Fruit fly (Drosophila melanogaster) whole organism, embryonic: ENCODE measurements around the gene CG15152.

Source experiments
- CG10147 ChIP-seq: fragments of 200-800 bp; sonication (Bioruptor generic); optimal IDR thresholded peaks from 2 replicates; lab custom pipeline; 2019; ENCODE audit warnings: missing biosample characterization, mild to moderate bottlenecking, missing genetic modification characterization, moderate library complexity
- CG11247 ChIP-seq: fragments of 200-800 bp; sonication (Bioruptor generic); IDR thresholded peaks from 2 replicates; pipeline ENCODE4 v1.3.6; 2022; ENCODE audit warnings: missing biosample characterization, missing genetic modification characterization
- CG12659 ChIP-seq: fragments of 200-800 bp; sonication (Bioruptor generic); optimal IDR thresholded peaks from 3 replicates; lab custom pipeline; 2017; ENCODE audit warnings: mild to moderate bottlenecking, missing biosample characterization, missing genetic modification reagents, missing genetic modification characterization
- CG13624 ChIP-seq: fragments of 200-800 bp; sonication (Bioruptor generic); optimal IDR thresholded peaks from 2 replicates; lab custom pipeline; 2016; ENCODE audit warnings: missing biosample characterization, missing genetic modification characterization
- CG14014 ChIP-seq: fragments of 200-800 bp; sonication (Bioruptor generic); IDR thresholded peaks from 2 replicates; pipeline ENCODE4 v1.3.6; 2022; ENCODE audit warnings: missing biosample characterization, missing genetic modification characterization
- CG14667 ChIP-seq: fragments of 200-800 bp; sonication (Bioruptor generic); IDR thresholded peaks from 2 replicates; pipeline ENCODE4 v1.3.6; 2022; ENCODE audit warnings: missing biosample characterization, missing genetic modification characterization
- CG1602 ChIP-seq: fragments of 200-800 bp; sonication (Bioruptor generic); optimal IDR thresholded peaks from 3 replicates; lab custom pipeline; 2016; ENCODE audit warnings: missing biosample characterization, missing genetic modification characterization
- CG16779 ChIP-seq: fragments of 200-800 bp; sonication (Bioruptor generic); IDR thresholded peaks from 2 replicates; pipeline ENCODE4 v1.3.6; 2022; ENCODE audit warnings: missing biosample characterization, missing genetic modification characterization
- CG16863 ChIP-seq: fragments of 200-800 bp; sonication (Bioruptor generic); optimal IDR thresholded peaks from 3 replicates; lab custom pipeline; 2016; ENCODE audit warnings: missing biosample characterization, missing genetic modification characterization
- CG18764 ChIP-seq: fragments of 200-800 bp; sonication (Bioruptor generic); optimal IDR thresholded peaks from 3 replicates; lab custom pipeline; 2016; ENCODE audit warnings: missing biosample characterization, missing genetic modification characterization
- CG2712 ChIP-seq: fragments of 200-800 bp; optimal IDR thresholded peaks from 3 replicates; lab custom pipeline; 2019; ENCODE audit warnings: missing biosample characterization, mild to moderate bottlenecking, missing genetic modification characterization, moderate library complexity
- CG33213 ChIP-seq: fragments of 200-800 bp; sonication (Bioruptor generic); optimal IDR thresholded peaks from 3 replicates; lab custom pipeline; 2016; ENCODE audit warnings: missing biosample characterization, missing genetic modification characterization
- CG34224 ChIP-seq: fragments of 200-800 bp; sonication (Bioruptor generic); IDR thresholded peaks from 3 replicates; pipeline ENCODE4 v1.3.6; 2022; ENCODE audit warnings: missing biosample characterization, missing genetic modification characterization; ENCODE audit not compliant: partially characterized antibody
- CG4328 ChIP-seq: fragments of 200-800 bp; sonication (Bioruptor generic); optimal IDR thresholded peaks from 3 replicates; lab custom pipeline; 2017; ENCODE audit warnings: missing biosample characterization, missing genetic modification reagents, missing genetic modification characterization
- CG6254 ChIP-seq: fragments of 200-800 bp; sonication (Bioruptor generic); optimal IDR thresholded peaks from 3 replicates; lab custom pipeline; 2017; ENCODE audit warnings: mild to moderate bottlenecking, missing biosample characterization, missing genetic modification reagents, missing genetic modification characterization
- CG6791 ChIP-seq: fragments of 200-800 bp; sonication (Bioruptor generic); IDR thresholded peaks from 3 replicates; pipeline ENCODE4 v1.3.6; 2022; ENCODE audit warnings: missing biosample characterization, missing genetic modification characterization; ENCODE audit not compliant: partially characterized antibody
- CG8388 ChIP-seq: fragments of 200-800 bp; sonication (Bioruptor generic); optimal IDR thresholded peaks from 2 replicates; lab custom pipeline; 2019; ENCODE audit warnings: missing biosample characterization, mild to moderate bottlenecking, missing genetic modification characterization, moderate library complexity
- D19B ChIP-seq: fragments of 200-800 bp; sonication (Bioruptor generic); optimal IDR thresholded peaks from 2 replicates; lab custom pipeline; 2017; ENCODE audit warnings: missing biosample characterization, mild to moderate bottlenecking, missing genetic modification characterization
- Dad ChIP-seq: fragments of 200-800 bp; sonication (Bioruptor generic); optimal IDR thresholded peaks from 3 replicates; lab custom pipeline; 2016; ENCODE audit warnings: missing biosample characterization, missing genetic modification characterization
- Dbx ChIP-seq: fragments of 200-800 bp; sonication (Bioruptor generic); IDR thresholded peaks from 3 replicates; pipeline ENCODE4 v1.3.6; 2022; ENCODE audit warnings: missing biosample characterization, missing genetic modification characterization
- Dfd ChIP-seq, 2 experiments: fragments of >200 bp; optimal IDR thresholded peaks; 2 replicates each; lab custom pipeline; 2017; ENCODE audit warnings: missing biosample characterization in 2 of 2, missing genetic modification characterization in 2 of 2
- Dref ChIP-seq: fragments of 200-800 bp; sonication (Bioruptor generic); IDR thresholded peaks from 2 replicates; pipeline ENCODE4 v1.3.6; 2022; ENCODE audit warnings: missing biosample characterization, missing genetic modification characterization
- E2f2 ChIP-seq: fragments of 200-800 bp; sonication (Bioruptor generic); IDR thresholded peaks from 2 replicates; pipeline ENCODE4 v1.3.6; 2022; ENCODE audit warnings: missing biosample characterization, missing genetic modification characterization
- HLH3B ChIP-seq: fragments of 200-800 bp; sonication (Bioruptor generic); IDR thresholded peaks from 2 replicates; pipeline ENCODE4 v1.3.6; 2022; ENCODE audit warnings: missing biosample characterization, missing genetic modification characterization
- Hr3 ChIP-seq: fragments of 200-800 bp; sonication (Bioruptor generic); optimal IDR thresholded peaks from 3 replicates; lab custom pipeline; 2016; ENCODE audit warnings: missing biosample characterization, missing genetic modification characterization
- NK7.1 ChIP-seq: fragments of 200-800 bp; sonication (Bioruptor generic); optimal IDR thresholded peaks from 3 replicates; lab custom pipeline; 2016; ENCODE audit warnings: missing biosample characterization, missing genetic modification characterization
- Oli ChIP-seq: fragments of 200-800 bp; sonication (Bioruptor generic); optimal IDR thresholded peaks from 2 replicates; lab custom pipeline; 2018; ENCODE audit warnings: missing biosample characterization, mild to moderate bottlenecking, missing genetic modification characterization, moderate library complexity
- Rfx ChIP-seq: fragments of 200-800 bp; sonication (Bioruptor generic); IDR thresholded peaks from 2 replicates; pipeline ENCODE4 v1.3.6; 2022; ENCODE audit warnings: missing biosample characterization, missing genetic modification characterization
- Ssrp ChIP-seq: fragments of 200-800 bp; sonication (Bioruptor generic); optimal IDR thresholded peaks from 2 replicates; lab custom pipeline; 2018; ENCODE audit warnings: missing biosample characterization, mild to moderate bottlenecking, missing genetic modification characterization, moderate library complexity
- chinmo ChIP-seq: fragments of 200-800 bp; sonication (Bioruptor generic); IDR thresholded peaks from 4 replicates; pipeline ENCODE4 v1.3.6; 2022; ENCODE audit warnings: missing biosample characterization, missing genetic modification characterization; ENCODE audit not compliant: partially characterized antibody
- corto ChIP-seq: fragments of 200-800 bp; sonication (Bioruptor generic); optimal IDR thresholded peaks from 2 replicates; lab custom pipeline; 2016; ENCODE audit warnings: missing biosample characterization, mild to moderate bottlenecking, missing genetic modification characterization, moderate library complexity
- crc ChIP-seq: fragments of 200-800 bp; sonication (Bioruptor generic); optimal IDR thresholded peaks from 2 replicates; lab custom pipeline; 2016; ENCODE audit warnings: missing biosample characterization, missing genetic modification characterization
- da ChIP-seq: fragments of 200-800 bp; sonication (Bioruptor generic); optimal IDR thresholded peaks from 2 replicates; lab custom pipeline; 2016; ENCODE audit warnings: missing biosample characterization, missing genetic modification characterization
- danr ChIP-seq: fragments of 200-800 bp; sonication (Bioruptor generic); IDR thresholded peaks from 2 replicates; pipeline ENCODE4 v1.3.6; 2022; ENCODE audit warnings: missing biosample characterization, missing genetic modification characterization
- dmrt99B ChIP-seq: fragments of 200-800 bp; sonication (Bioruptor generic); optimal IDR thresholded peaks from 2 replicates; lab custom pipeline; 2018; ENCODE audit warnings: missing biosample characterization, mild to moderate bottlenecking, missing genetic modification characterization, moderate library complexity
- fd3F ChIP-seq: fragments of 200-800 bp; sonication (Bioruptor generic); optimal IDR thresholded peaks from 2 replicates; lab custom pipeline; 2018; ENCODE audit warnings: missing biosample characterization, mild to moderate bottlenecking, missing genetic modification characterization, moderate library complexity
- gem ChIP-seq: fragments of 200-800 bp; sonication (Bioruptor generic); optimal IDR thresholded peaks from 2 replicates; lab custom pipeline; 2019; ENCODE audit warnings: missing biosample characterization, mild to moderate bottlenecking, missing genetic modification characterization, moderate library complexity
- gfzf ChIP-seq: fragments of 200-800 bp; sonication (Bioruptor generic); optimal IDR thresholded peaks from 2 replicates; lab custom pipeline; 2016; ENCODE audit warnings: missing biosample characterization, mild to moderate bottlenecking, missing genetic modification characterization, moderate library complexity
- lmd ChIP-seq: fragments of 200-800 bp; sonication (Bioruptor generic); IDR thresholded peaks from 2 replicates; pipeline ENCODE4 v1.3.6; 2022; ENCODE audit warnings: missing biosample characterization, missing genetic modification characterization
- luna ChIP-seq: fragments of 200-800 bp; sonication (Bioruptor generic); optimal IDR thresholded peaks from 2 replicates; lab custom pipeline; 2016; ENCODE audit warnings: missing biosample characterization, missing genetic modification characterization
- mirr ChIP-seq: fragments of 200-800 bp; sonication (Bioruptor generic); optimal IDR thresholded peaks from 3 replicates; lab custom pipeline; 2018; ENCODE audit warnings: missing biosample characterization, mild to moderate bottlenecking, missing genetic modification characterization
- nmo ChIP-seq: fragments of 200-800 bp; sonication (Bioruptor generic); optimal IDR thresholded peaks from 2 replicates; lab custom pipeline; 2018; ENCODE audit warnings: missing biosample characterization, mild to moderate bottlenecking, missing genetic modification characterization, moderate library complexity
- onecut ChIP-seq: fragments of 200-800 bp; sonication (Bioruptor generic); IDR thresholded peaks from 2 replicates; pipeline ENCODE4 v1.3.6; 2022; ENCODE audit warnings: missing biosample characterization, missing genetic modification characterization
- pb ChIP-seq: fragments of 200-800 bp; sonication (Bioruptor generic); optimal IDR thresholded peaks from 3 replicates; lab custom pipeline; 2016; ENCODE audit warnings: missing biosample characterization, missing genetic modification characterization
- pros ChIP-seq: fragments of 200-800 bp; sonication (Bioruptor generic); optimal IDR thresholded peaks from 3 replicates; lab custom pipeline; 2019; ENCODE audit warnings: missing biosample characterization, mild to moderate bottlenecking, missing genetic modification characterization, moderate library complexity
- shn ChIP-seq: fragments of 200-800 bp; sonication (Bioruptor generic); optimal IDR thresholded peaks from 3 replicates; lab custom pipeline; 2016; ENCODE audit warnings: missing biosample characterization, missing genetic modification characterization
- slou ChIP-seq: fragments of 200-800 bp; sonication (Bioruptor generic); optimal IDR thresholded peaks from 3 replicates; lab custom pipeline; 2016; ENCODE audit warnings: missing biosample characterization, missing genetic modification characterization
- so ChIP-seq: fragments of 200-800 bp; sonication (Bioruptor generic); IDR thresholded peaks from 3 replicates; pipeline ENCODE4 v1.3.6; 2022; ENCODE audit warnings: missing biosample characterization, missing genetic modification characterization
- toy ChIP-seq: fragments of 200-800 bp; sonication (Bioruptor generic); IDR thresholded peaks from 2 replicates; pipeline ENCODE4 v1.3.6; 2022; ENCODE audit warnings: missing biosample characterization, missing genetic modification characterization
- tx ChIP-seq: fragments of 200-800 bp; sonication (Bioruptor generic); optimal IDR thresholded peaks from 2 replicates; lab custom pipeline; 2016; ENCODE audit warnings: missing biosample characterization, missing genetic modification characterization

Gene CG15152

dm6 chr2L:18137591-18138247 lies 23.4 kb downstream of the CG15152 start, which contains the start of gene kel (continued):
- no peak for TF ChIP-seq CG14667 (GFP tag; lab: Robert Waterston, UW)
- no peak for TF ChIP-seq CG18764
- TF ChIP-seq mirr (GFP tag; lab: Kevin White, UChicago) = peak; percentile 71
- no peak for TF ChIP-seq lmd
- peak; percentile 61 for TF ChIP-seq CG33213 (GFP tag; lab: Kevin White, UChicago)
- TF ChIP-seq E2f2 (GFP tag; lab: Robert Waterston, UW) = peak; percentile 51; the same call in 1 of the 2 replicates
- TF ChIP-seq CG4328 (GFP tag; lab: Kevin White, UChicago) = peak; percentile 46
- TF ChIP-seq CG6791 = peak; percentile 86
- no peak for TF ChIP-seq dmrt99B (tag; lab: Kevin White, UChicago)
- TF ChIP-seq Dref (GFP tag; lab: Robert Waterston, UW) = peak; percentile 90
- TF ChIP-seq da (GFP tag; lab: Kevin White, UChicago) = no peak
- TF ChIP-seq NK7.1 (GFP tag; lab: Kevin White, UChicago) = peak; percentile 43
- peak; percentile 15 for TF ChIP-seq CG8388 (GFP tag; lab: Kevin White, UChicago)
- TF ChIP-seq luna = no peak
- TF ChIP-seq crc = no peak
- no peak for TF ChIP-seq Oli
- peak; percentile 85 for TF ChIP-seq gfzf (GFP tag; lab: Kevin White, UChicago)
- TF ChIP-seq Dad (GFP tag; lab: Kevin White, UChicago) = peak; percentile 52
- TF ChIP-seq danr (GFP tag; lab: Robert Waterston, UW) = no peak
- peak; percentile 59 for TF ChIP-seq nmo (GFP tag; lab: Kevin White, UChicago)
- TF ChIP-seq pros (GFP tag; lab: Kevin White, UChicago) = no peak
- TF ChIP-seq CG16779 (GFP tag; lab: Robert Waterston, UW) = no peak
- TF ChIP-seq gem = peak; percentile 56
- TF ChIP-seq CG11247 (GFP tag; lab: Robert Waterston, UW) = no peak; the same call in 1 of the 2 replicates
- TF ChIP-seq so (GFP tag; lab: Robert Waterston, UW) = 0 out of 3 replicates have a peak, but pooled peaks have one; percentile 41
- peak; percentile 80 for TF ChIP-seq CG12659
- peak; percentile 49 for TF ChIP-seq CG6254 (GFP tag; lab: Kevin White, UChicago)
- peak; percentile 35 for TF ChIP-seq slou
- TF ChIP-seq Dbx (GFP tag; lab: Robert Waterston, UW) = peak; percentile 52; the same call in 1 of the 3 replicates
- TF ChIP-seq CG1602 (GFP tag; lab: Kevin White, UChicago) = no peak
- TF ChIP-seq CG13624 (GFP tag; lab: Kevin White, UChicago) = peak; percentile 42
- peak; percentile 57 for TF ChIP-seq CG2712
- peak; percentile 42 for TF ChIP-seq onecut (GFP tag; lab: Robert Waterston, UW)
- TF ChIP-seq D19B (GFP tag; lab: Kevin White, UChicago) = no peak
- TF ChIP-seq Ssrp (tag; lab: Kevin White, UChicago) = peak; percentile 25
- TF ChIP-seq corto (GFP tag; lab: Kevin White, UChicago) = no peak
- TF ChIP-seq Rfx (GFP tag; lab: Robert Waterston, UW) = peak; percentile 61
- TF ChIP-seq Hr3 = peak; percentile 9
- TF ChIP-seq shn = peak; percentile 12
- no peak for TF ChIP-seq tx (GFP tag; lab: Kevin White, UChicago)
- TF ChIP-seq chinmo = peak; percentile 65; the same call in 1 of the 4 replicates
- no peak for TF ChIP-seq CG14014 (GFP tag; lab: Robert Waterston, UW)
- TF ChIP-seq pb = no peak
- TF ChIP-seq CG34224 (GFP tag; lab: Robert Waterston, UW) = peak; percentile 63; the same call in 1 of the 3 replicates
- TF ChIP-seq CG16863 = peak; percentile 5
- peak; percentile 38; the same call in 1 of the 2 replicates for TF ChIP-seq HLH3B (GFP tag; lab: Robert Waterston, UW)
- TF ChIP-seq fd3F = no peak
- TF ChIP-seq Dfd (GFP tag; optimal IDR thresholded peaks at IDR 0.05; lab: Kevin White, UChicago) = no peak
- TF ChIP-seq CG10147 (GFP tag; lab: Kevin White, UChicago) = peak; percentile 8
- TF ChIP-seq toy = no peak
